Worm (Caenorhabditis elegans): ENCODE measurements around the gene C34D10.1.

DNA sequence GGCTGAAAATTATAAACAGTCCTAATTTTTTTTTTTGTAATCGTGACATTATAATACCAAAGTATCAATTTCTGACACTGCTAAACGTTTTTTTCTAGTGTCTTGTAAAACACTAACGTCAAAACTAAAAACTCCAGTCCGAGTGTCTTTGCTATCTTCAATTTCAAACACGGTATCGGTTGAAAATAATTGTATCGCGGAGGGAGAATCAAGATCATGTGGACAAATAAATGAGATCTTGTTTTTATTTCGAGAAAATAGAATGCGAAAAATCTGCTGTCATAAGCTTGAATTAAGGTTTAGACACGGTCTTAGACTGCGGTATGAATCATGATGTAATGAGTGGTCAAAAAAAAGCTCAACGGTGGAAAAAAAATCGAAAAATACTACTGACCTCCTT, 19.4 kb downstream of the C34D10.1 start:
- no peak for TF ChIP-seq him-1 (tag; optimal IDR thresholded peaks at IDR 0.05)
- TF ChIP-seq dao-5 (tag; optimal IDR thresholded peaks at IDR 0.05), result no peak
- no peak for TF ChIP-seq W03F9.2 (tag; optimal IDR thresholded peaks at IDR 0.05)
